Fruit fly (Drosophila melanogaster): Measurements from ENCODE around the gene CG4022.
A peak's percentile ranks its signal among the peaks of the same experiment; 100 is the strongest.

Gene CG4022

DNA sequence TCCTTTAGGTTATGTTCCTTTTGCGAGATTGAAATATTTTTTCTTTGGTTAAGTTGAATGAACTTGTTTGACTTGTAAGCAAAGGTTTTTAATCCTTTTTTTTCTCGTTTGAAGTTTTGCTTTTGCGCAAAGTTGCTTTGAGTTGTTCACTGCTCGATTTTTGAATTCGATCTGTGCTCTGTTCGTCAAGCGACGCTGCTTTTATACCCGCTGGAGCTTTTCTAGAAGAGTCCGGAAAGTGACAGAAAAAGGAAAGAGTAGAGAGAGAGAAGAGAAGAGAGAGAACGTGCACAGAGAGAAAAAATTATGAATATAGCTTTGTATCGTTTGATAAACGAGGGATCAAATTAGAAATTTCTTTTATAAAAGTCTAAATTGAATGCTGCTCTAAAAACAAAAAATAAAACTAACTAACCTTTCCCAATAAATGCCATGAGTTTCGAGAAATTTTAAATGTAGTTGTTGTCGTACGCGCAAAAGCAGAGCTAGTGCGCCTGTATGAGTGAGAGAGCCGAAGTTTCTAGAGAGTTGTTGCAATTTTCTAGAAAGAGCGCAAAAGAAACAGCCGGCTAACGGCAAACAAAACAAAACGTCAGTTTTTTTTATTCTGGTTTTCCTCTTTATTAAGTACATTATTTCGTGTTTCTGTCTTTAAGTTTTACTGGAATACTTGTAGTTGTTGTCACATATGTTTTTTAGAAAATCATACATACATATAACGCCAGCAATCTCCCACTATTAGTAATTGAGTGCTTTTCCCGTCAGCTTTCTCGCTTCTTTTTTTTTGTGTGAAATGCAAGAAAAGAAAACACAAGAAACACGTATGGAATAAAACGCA lies 33.2 kb downstream of the CG4022 start, which contains the start of gene Hsp26 (continued):
- TF ChIP-seq net (GFP tag; optimal IDR thresholded peaks at IDR 0.05) (peak; percentile 96), CG3919 (GFP tag; optimal IDR thresholded peaks at IDR 0.05) (peak; percentile 94), Sox15 (GFP tag; optimal IDR thresholded peaks at IDR 0.05) (peak; percentile 79), salr (GFP tag; optimal IDR thresholded peaks at IDR 0.05) (peak; percentile 74 to 90), CG6854 (GFP tag; optimal IDR thresholded peaks at IDR 0.05) (peak; percentile 80), CG8632 (GFP tag; optimal IDR thresholded peaks at IDR 0.05) (peak; percentile 95), cyc (GFP tag; optimal IDR thresholded peaks at IDR 0.05) (peak; percentile 89), fkh (GFP tag; optimal IDR thresholded peaks at IDR 0.05) (peak; percentile 31), CG8319 (GFP tag; optimal IDR thresholded peaks at IDR 0.05) (peak; percentile 78), svp (GFP tag) (peak; percentile 97), lz (GFP tag; optimal IDR thresholded peaks at IDR 0.05) (peak; percentile 94), spab (GFP tag; optimal IDR thresholded peaks at IDR 0.05) (peak; percentile 79), Hr39 (GFP tag; optimal IDR thresholded peaks at IDR 0.05) (peak; percentile 89), Ets96B (tag; optimal IDR thresholded peaks at IDR 0.05) (peak; percentile 91), CG11902 (GFP tag; optimal IDR thresholded peaks at IDR 0.05) (peak; percentile 68), CG6163 (GFP tag; IDR thresholded peaks at IDR 0.05) (peak; percentile 96), Hr38 (GFP tag; optimal IDR thresholded peaks at IDR 0.05) (no peak), CG9139 (GFP tag; optimal IDR thresholded peaks at IDR 0.05) (peak; percentile 57), CG11294 (GFP tag; IDR thresholded peaks at IDR 0.05) (peak; percentile 87), dsx (GFP tag; optimal IDR thresholded peaks at IDR 0.05; ENCODE audit: poor library complexity, severe bottlenecking) (peak; percentile 82), esn (GFP tag; optimal IDR thresholded peaks at IDR 0.05) (peak; percentile 97), dac (GFP tag; optimal IDR thresholded peaks at IDR 0.05) (peak; percentile 55), CG11762 (GFP tag; optimal IDR thresholded peaks at IDR 0.05; ENCODE audit: insufficient read depth) (peak; percentile 83), Lpt (GFP tag; optimal IDR thresholded peaks at IDR 0.05) (peak; percentile 91), CG6808 (GFP tag; optimal IDR thresholded peaks at IDR 0.05) (peak; percentile 89), CG4318 (GFP tag; optimal IDR thresholded peaks at IDR 0.05) (peak; percentile 79), Sox102F (GFP tag; optimal IDR thresholded peaks at IDR 0.05) (peak; percentile 94), CG10631 (GFP tag; optimal IDR thresholded peaks at IDR 0.05) (peak; percentile 95), Eip93F (GFP tag; optimal IDR thresholded peaks at IDR 0.05) (peak; percentile 70), Sox14 (GFP tag; optimal IDR thresholded peaks at IDR 0.05) (peak; percentile 95)

DNA sequence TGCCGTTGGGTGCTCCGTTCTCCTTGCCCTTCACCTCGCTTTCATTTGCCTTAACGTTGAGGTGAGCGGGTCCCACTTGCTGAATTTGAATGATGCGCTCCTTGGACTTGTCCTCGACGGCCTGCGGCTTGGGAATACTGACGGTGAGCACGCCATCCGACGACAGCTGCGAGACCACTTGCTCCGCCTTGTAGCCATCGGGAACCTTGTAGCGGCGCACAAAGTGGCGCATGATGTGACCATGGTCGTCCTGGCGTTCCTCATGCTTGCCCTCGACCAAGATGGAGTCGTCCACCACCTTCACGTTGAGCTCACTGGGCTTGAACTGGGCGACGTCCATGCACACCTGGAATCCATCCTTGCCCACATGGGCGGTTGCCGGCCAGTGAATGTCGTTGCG lies 34.1 kb downstream of the CG4022 start:
- TF ChIP-seq Hr38 (GFP tag; optimal IDR thresholded peaks at IDR 0.05) (no peak), dsx (GFP tag; optimal IDR thresholded peaks at IDR 0.05; ENCODE audit: poor library complexity, severe bottlenecking) (no peak), fd85E (GFP tag; optimal IDR thresholded peaks at IDR 0.05) (no peak), Lpt (GFP tag; optimal IDR thresholded peaks at IDR 0.05) (no peak), lz (GFP tag; optimal IDR thresholded peaks at IDR 0.05) (no peak), CG9139 (GFP tag; optimal IDR thresholded peaks at IDR 0.05) (no peak), fkh (GFP tag; optimal IDR thresholded peaks at IDR 0.05) (no peak), Met (GFP tag; optimal IDR thresholded peaks at IDR 0.05) (no peak)

DNA sequence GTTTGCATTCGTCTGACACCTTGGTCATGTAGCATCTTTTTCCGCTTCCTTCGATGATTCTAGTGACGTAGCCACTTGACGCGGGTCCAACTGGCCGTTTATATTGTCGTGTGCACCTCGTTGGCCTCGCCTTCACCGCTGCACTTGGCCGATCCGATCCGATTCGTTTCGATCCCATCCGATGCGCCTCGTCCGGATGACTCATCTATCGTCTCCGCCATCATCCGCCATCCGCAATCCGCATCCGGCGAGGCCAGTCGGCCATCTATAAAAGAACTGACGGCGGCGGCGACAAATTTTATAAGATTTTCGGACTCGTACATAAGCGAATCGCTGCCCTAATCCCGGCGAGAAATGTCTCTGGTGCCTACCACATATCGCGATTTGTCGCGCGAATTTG lies 35.5 kb downstream of the CG4022 start, which contains the start of gene CG4461:
CG4461 (plus strand) TSS at position 301 of the 400 bp plus-strand sequence.
- TF ChIP-seq CG6854 (GFP tag; optimal IDR thresholded peaks at IDR 0.05), result no peak
- no peak for TF ChIP-seq fkh (GFP tag; optimal IDR thresholded peaks at IDR 0.05)
- no peak for TF ChIP-seq CG6808 (GFP tag; optimal IDR thresholded peaks at IDR 0.05)
- no peak for TF ChIP-seq CG1621 (tag; optimal IDR thresholded peaks at IDR 0.05)
- TF ChIP-seq CG7368 (GFP tag; optimal IDR thresholded peaks at IDR 0.05), result no peak
- TF ChIP-seq Hr39 (GFP tag; optimal IDR thresholded peaks at IDR 0.05), result no peak
- no peak for TF ChIP-seq CG6163 (GFP tag; IDR thresholded peaks at IDR 0.05)
- TF ChIP-seq CG4318 (GFP tag; optimal IDR thresholded peaks at IDR 0.05), result no peak
- TF ChIP-seq eg (GFP tag; IDR thresholded peaks at IDR 0.05), result no peak
- TF ChIP-seq OdsH (GFP tag; optimal IDR thresholded peaks at IDR 0.05), result no peak
- no peak for TF ChIP-seq Ets96B (tag; optimal IDR thresholded peaks at IDR 0.05)
- TF ChIP-seq Sox102F (GFP tag; optimal IDR thresholded peaks at IDR 0.05), result no peak
